Fruit fly (Drosophila melanogaster) whole organism, prepupa: ENCODE data around the gene CG17187.

Source experiments
- CG11762 ChIP-seq: fragments of 200-800 bp; sonication (Bioruptor generic); optimal IDR thresholded peaks from 3 replicates; lab custom pipeline; 2016; ENCODE audit warnings: missing biosample characterization, missing genetic modification characterization; ENCODE audit not compliant: insufficient read depth
- CG15336 ChIP-seq: fragments of 200-800 bp; sonication (Bioruptor generic); IDR thresholded peaks from 2 replicates; pipeline ENCODE4 v1.3.6; 2022; ENCODE audit warnings: missing biosample characterization, missing genetic modification characterization
- CG16779 ChIP-seq: fragments of 200-800 bp; sonication (Bioruptor generic); optimal IDR thresholded peaks from 3 replicates; lab custom pipeline; 2017; ENCODE audit warnings: missing biosample characterization, mild to moderate bottlenecking, missing genetic modification characterization
- Sox14 ChIP-seq: fragments of 200-800 bp; sonication (Bioruptor generic); optimal IDR thresholded peaks from 3 replicates; lab custom pipeline; 2016; ENCODE audit warnings: missing biosample characterization, missing genetic modification characterization

- TF ChIP-seq CG15336 (GFP tag; lab: Robert Waterston, UW) (0 out of 2 replicates have a peak, but pooled peaks have one; percentile 10), CG16779 (tag; lab: Kevin White, UChicago) (no peak), Sox14 (peak; percentile 53), CG11762 (no peak)
Observed at dm6 chr3R:11219883-11220282, 11.8 kb downstream of the CG17187 start, which contains the start of gene CG6689.
